Fruit fly (Drosophila melanogaster): ENCODE measurements around the gene Fer1.

Fer1 gene

dm6 chr3R:7117590-7117989 is 18.4 kb upstream of the Fer1 start, which contains the start of gene Mlp84B:
Gene Mlp84B (minus strand): TSS chr3R:7117732.
- TF ChIP-seq sd (tag; optimal IDR thresholded peaks at IDR 0.05) (peak; percentile 11), CG5953 (GFP tag; IDR thresholded peaks at IDR 0.05) (no peak), CG12769 (tag; optimal IDR thresholded peaks at IDR 0.05) (peak; percentile 55), MTF-1 (GFP tag; optimal IDR thresholded peaks at IDR 0.05; ENCODE audit: borderline replicate concordance) (peak; percentile 98)

dm6 chr3R:7122172-7123072 is 13.6 kb upstream of the Fer1 start:
- TF ChIP-seq CG11560 (tag; IDR thresholded peaks at IDR 0.05) (no peak), klu (GFP tag; IDR thresholded peaks at IDR 0.05) (no peak), Nf-YA (GFP tag; IDR thresholded peaks at IDR 0.05) (no peak), CG3163 (GFP tag; optimal IDR thresholded peaks at IDR 0.05) (no peak), Chrac-16 (GFP tag; optimal IDR thresholded peaks at IDR 0.05) (no peak), zen2 (GFP tag; IDR thresholded peaks at IDR 0.05; ENCODE audit: partially characterized antibody) (no peak), lab (GFP tag; optimal IDR thresholded peaks at IDR 0.05) (no peak), CG5180 (GFP tag; optimal IDR thresholded peaks at IDR 0.05) (no peak), onecut (GFP tag; IDR thresholded peaks at IDR 0.05) (no peak), CG6813 (GFP tag; optimal IDR thresholded peaks at IDR 0.05) (no peak), jing (GFP tag; optimal IDR thresholded peaks at IDR 0.05) (no peak), CG3065 (GFP tag; optimal IDR thresholded peaks at IDR 0.05) (no peak), phol (tag; optimal IDR thresholded peaks at IDR 0.05) (no peak), kah (GFP tag; optimal IDR thresholded peaks at IDR 0.05) (no peak), lmd (GFP tag; IDR thresholded peaks at IDR 0.05) (no peak), CG3726 (GFP tag; IDR thresholded peaks at IDR 0.05) (no peak), zf30C (GFP tag; optimal IDR thresholded peaks at IDR 0.05) (no peak), BtbVII (GFP tag; optimal IDR thresholded peaks at IDR 0.05) (no peak), esg (GFP tag; conservative IDR thresholded peaks at IDR 0.05) (no peak), CG9817 (tag; optimal IDR thresholded peaks at IDR 0.05) (no peak), CG2678 (tag; optimal IDR thresholded peaks at IDR 0.05) (no peak), pnt (GFP tag; optimal IDR thresholded peaks at IDR 0.05) (no peak), CG33213 (GFP tag; optimal IDR thresholded peaks at IDR 0.05) (no peak), cad (GFP tag; optimal IDR thresholded peaks at IDR 0.05) (no peak), CG8089 (GFP tag; optimal IDR thresholded peaks at IDR 0.05) (no peak), CG1647 (GFP tag; optimal IDR thresholded peaks at IDR 0.05) (no peak), chinmo (GFP tag; IDR thresholded peaks at IDR 0.05; ENCODE audit: partially characterized antibody) (peak; percentile 81; the same call in 1 of the 4 replicates), scrt (GFP tag; optimal IDR thresholded peaks at IDR 0.05) (no peak), Six4 (GFP tag; optimal IDR thresholded peaks at IDR 0.05) (no peak), pfk (GFP tag; optimal IDR thresholded peaks at IDR 0.05) (no peak), H15 (GFP tag; IDR thresholded peaks at IDR 0.05) (no peak), CG4404 (GFP tag; IDR thresholded peaks at IDR 0.05) (no peak), HLH4C (GFP tag; IDR thresholded peaks at IDR 0.05; ENCODE audit: partially characterized antibody) (no peak), CG7372 (GFP tag; IDR thresholded peaks at IDR 0.05) (no peak), chn (GFP tag; optimal IDR thresholded peaks at IDR 0.05) (no peak), Gsc (GFP tag; IDR thresholded peaks at IDR 0.05) (no peak), CG16863 (GFP tag; optimal IDR thresholded peaks at IDR 0.05) (no peak), dysf (GFP tag; IDR thresholded peaks at IDR 0.05) (no peak), gsb (GFP tag; IDR thresholded peaks at IDR 0.05) (no peak), CG13624 (GFP tag; optimal IDR thresholded peaks at IDR 0.05) (no peak), yki (optimal IDR thresholded peaks at IDR 0.05) (no peak), Neu2 (GFP tag; optimal IDR thresholded peaks at IDR 0.05; ENCODE audit: borderline replicate concordance) (no peak), Oli (tag; optimal IDR thresholded peaks at IDR 0.05) (no peak), shn (GFP tag; optimal IDR thresholded peaks at IDR 0.05) (no peak)

All from whole organism, embryonic.